Fruit fly (Drosophila melanogaster) whole organism, larva: ENCODE results near the gene twe.

Experiments used
- noc ChIP-seq: fragments of 200-800 bp; sonication (Bioruptor generic); optimal IDR thresholded peaks from 3 replicates; lab custom pipeline; 2019; ENCODE audit warnings: missing biosample characterization, mild to moderate bottlenecking, missing genetic modification characterization, moderate library complexity

Gene twe

DNA sequence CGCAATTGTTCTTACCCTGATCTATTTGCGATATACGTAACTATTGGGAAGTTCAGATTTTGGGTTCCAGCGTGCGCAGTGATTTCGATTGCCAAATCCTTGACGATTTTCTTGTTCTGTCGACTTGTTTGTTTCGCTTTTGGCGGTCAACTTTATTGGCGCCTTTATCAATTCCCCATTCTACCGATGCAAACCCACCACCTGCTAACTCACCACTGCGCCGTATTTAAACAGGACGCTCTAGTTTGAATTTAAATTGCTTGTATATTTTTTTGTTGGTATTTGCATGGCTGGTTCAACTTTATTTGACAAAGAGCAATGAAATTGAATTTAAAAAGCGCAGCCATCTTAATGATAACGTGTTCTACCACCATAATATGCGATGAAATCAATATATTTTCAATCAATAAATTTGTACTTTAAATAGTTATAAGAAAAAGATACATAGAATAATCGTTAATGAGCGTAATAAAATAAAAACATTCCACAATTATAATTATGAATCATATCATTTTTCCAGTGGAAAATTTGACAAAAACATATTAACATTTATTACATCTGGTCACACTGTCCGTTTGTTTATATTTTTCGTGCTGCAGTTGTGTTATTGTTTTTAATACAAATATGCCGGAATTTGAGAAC is at the start of gene twe, which contains the start of gene CG4935:
Gene twe (minus strand): TSS at position 302 of the 642 bp plus-strand sequence.
Gene CG4935 (plus strand): TSS at position 566 of the 642 bp plus-strand sequence.
- TF ChIP-seq noc (tag; lab: Kevin White, UChicago): no peak

DNA sequence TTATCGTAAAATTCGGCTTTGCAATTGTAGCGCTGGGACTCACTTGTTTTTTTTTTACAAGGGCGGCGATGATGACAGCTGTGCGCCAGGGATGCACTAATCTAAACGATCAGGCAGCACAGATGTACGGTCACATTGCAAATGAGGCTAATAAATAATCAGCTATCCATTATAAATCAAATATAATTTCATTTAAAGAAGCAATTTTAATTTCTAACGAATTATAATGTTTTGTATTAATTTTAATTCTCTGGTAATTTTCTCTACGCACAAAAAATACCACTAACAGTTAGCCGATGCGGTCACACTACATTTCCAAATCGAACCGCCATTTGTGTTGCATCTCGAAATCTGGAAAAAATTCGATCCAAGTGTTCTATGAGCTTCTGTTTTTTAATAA is 49.0 kb upstream of the twe start, which contains the start of the genes cni and fzy:
Gene cni (minus strand): TSS at position 79 of the 400 bp plus-strand sequence.
Gene fzy (plus strand): TSS at position 309 of the 400 bp plus-strand sequence.
- TF ChIP-seq noc (tag; lab: Kevin White, UChicago): no peak

DNA sequence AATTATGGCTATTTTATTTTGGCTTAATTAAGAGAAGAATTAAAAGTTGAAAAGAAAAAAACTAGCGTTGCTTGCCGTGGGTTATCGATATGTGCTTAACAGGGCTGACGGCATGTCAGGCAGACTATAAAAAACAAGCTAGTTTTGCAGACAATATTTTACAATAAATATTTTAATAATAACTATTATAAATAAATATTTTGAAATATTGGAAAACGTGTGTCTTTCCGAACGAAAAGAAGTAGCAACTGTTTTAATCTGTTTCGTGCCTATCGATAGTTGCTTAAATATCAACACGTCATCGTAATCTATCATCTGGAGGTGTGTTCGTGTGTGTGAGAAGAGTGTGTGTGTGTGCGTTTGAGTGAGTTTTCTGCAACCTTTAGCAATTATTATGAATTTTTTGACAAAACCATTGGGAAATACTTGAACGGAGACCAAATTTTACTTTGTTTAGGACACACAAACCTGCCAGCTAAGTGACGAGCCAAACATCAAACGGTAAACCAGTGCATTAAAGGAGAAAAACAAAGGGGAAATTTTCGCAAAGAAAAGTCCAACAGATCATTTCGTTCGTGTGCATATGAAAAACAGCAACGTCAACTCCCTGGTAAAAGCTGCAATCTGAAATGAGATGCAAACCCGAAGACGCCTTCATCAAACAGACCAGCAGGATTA is 45.5 kb upstream of the twe start, which contains the start of the genes CG5861 and Syx5:
Gene CG5861 (minus strand): TSS at position 273 of the 678 bp plus-strand sequence.
Gene Syx5 (plus strand): TSS at position 321 of the 678 bp plus-strand sequence.
- peak; percentile 74 for TF ChIP-seq noc (tag; lab: Kevin White, UChicago)

DNA sequence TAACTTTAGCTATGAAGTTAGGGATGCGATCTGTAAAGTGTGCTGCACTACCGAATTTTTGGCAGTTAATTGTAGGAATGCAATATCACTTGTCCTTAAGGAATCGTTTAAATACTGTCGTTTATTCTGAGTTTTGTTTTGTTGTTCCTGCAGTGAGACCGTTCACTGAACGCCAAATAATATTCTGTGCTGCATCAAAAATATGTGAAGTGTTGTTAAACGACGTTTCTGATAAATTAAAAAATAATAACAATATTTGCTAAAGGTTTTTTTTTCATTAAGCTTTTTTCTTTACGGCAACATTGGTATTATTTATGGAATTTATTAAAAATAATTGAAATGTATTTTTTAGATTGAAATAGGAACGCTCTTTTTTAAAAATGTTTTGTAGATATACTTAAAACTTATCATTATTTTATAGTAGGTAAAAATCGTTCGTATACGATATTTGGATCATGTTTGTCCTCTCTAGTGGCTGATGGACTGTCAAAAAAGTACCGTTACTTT is 41.1 kb upstream of the twe start, which contains the start of gene GMF:
Gene GMF (minus strand): TSS at position 182 of the 507 bp plus-strand sequence.
- peak; percentile 44 for TF ChIP-seq noc (tag; lab: Kevin White, UChicago)

DNA sequence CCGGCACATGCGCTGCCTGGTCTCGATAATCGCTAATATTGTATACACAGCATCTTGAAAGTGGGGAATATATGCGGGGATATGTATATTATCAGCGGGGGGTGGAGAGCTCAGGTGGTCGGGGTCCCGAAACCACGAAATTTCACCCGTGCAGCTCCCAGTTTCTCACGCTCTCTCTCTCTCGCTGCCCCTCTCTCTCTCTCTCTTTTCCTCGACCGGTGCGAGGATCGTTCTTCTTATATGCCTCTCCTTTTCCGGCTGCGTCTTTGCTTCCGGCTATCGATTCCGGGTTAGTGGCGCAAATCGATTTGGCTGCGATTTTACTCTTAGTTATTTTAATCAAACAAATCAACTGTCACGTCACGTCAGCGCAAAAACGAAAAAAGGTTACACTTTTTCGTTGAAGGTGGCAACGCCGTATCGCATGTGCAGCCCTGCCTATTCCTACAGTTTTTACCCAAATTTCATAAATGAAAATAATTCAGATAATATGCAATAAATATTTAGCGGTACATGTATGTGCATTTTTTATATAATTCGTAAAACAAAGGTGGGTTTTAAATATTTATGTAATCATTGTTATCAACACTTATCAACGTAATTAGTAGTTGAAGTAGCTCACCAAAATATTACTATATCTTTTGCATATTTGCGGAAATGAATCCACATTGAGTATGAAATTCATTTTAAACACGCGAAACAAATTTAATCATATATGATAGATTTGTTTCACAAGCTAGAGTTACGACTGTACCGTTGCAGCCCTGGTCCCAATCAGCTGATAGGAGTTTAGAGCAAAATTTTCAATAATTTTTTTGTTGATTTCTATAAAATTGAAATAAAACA is 38.0 kb upstream of the twe start, which contains the start of the genes heix and CG17328:
Gene heix (minus strand): TSS at position 393 of the 846 bp plus-strand sequence.
Gene CG17328 (plus strand): TSS at position 478 of the 846 bp plus-strand sequence.
- TF ChIP-seq noc (tag; lab: Kevin White, UChicago): no peak

DNA sequence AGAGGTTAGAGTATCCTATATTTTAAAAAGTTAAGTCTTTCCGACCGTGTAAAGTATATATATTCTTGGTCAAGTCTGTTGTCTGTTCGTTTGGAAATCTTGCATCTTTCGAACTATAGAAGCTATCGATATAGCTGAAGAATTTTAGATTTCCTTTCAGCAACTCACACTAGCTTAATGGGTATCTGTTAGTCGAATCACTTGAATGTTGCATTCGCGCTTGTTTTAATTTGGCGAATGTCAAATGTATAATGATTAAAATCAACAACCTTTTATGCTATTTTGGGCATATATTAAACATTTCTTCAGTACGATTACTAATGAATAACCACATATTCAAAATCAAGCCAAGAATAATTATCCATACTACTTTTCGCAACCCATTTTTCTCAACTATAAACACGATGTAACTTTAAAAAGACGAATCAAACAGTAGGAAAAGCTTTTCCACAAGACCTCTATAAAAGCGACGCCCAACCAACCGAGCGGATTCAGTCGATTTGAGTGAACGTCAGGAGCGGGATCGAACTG is 32.1 kb upstream of the twe start, which contains the start of gene Cyp303a1:
Gene Cyp303a1 (plus strand): TSS at position 481 of the 531 bp plus-strand sequence.
- TF ChIP-seq noc (tag; lab: Kevin White, UChicago): no peak

DNA sequence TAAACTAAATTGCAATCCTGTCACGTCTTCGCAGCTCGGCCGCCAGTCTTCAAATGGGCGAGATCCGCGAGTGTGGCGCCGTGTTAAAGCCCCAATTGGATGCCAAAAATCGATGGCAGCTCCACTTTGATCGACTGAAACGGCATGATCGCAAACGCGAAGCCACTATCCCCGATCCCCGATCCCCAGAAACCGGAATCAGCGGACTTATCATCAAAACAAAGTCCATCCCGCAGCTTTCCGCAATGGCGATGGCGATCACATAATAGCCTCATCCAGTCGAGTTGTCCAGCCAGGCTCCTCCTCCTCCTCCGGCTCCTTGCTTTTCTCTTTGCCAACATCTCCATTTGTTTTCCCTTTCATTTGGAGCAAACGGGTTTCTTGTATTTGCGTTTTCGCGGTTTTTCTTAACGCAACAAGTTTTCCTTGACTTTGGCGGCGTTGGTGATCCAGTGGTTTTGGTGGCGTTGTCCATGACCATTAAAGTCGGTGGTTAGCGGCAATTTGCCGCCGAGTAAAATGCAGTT is 31.4 kb upstream of the twe start, which contains the start of gene CG13258:
Gene CG13258 (minus strand): TSS at position 51 of the 527 bp plus-strand sequence.
- TF ChIP-seq noc (tag; lab: Kevin White, UChicago): no peak

DNA sequence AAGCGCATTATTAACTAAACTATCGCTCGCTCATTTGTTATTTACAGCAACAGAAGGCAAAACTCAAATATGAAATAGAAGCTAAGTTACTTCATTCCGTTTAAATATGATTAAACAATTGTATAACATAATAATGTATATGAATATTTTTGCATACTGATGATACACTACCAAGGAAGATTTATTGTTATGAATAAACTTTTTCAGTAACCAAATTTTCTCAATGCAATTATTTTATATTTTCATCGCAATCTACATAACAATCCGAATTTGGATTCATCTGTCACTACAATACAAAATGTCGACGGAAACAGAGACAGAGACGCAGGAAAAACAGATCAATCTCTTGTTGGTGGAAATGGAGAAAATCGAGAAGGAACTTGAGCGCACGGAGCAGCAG is 29.3 kb upstream of the twe start, which contains the start of gene CG17329:
Gene CG17329 (plus strand): TSS at position 301 of the 400 bp plus-strand sequence.
- no peak for TF ChIP-seq noc (tag; lab: Kevin White, UChicago)

DNA sequence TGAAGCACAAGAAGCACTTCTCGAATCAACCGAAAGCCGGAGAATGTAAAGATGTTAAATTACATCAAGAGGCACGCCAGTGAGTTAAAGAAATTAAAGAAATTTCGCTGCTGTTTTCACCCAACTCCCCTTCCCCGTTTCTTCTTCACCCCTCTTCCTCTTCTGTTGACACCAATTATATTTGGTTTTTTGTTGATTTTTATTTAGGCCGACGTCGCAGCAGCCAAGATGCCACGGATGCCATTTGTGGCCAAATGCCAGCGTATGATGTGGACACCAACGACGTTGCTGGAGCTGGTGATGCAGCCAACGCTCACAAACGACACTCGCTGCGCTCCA is 26.7 kb upstream of the twe start:
- no peak for TF ChIP-seq noc (tag; lab: Kevin White, UChicago)

DNA sequence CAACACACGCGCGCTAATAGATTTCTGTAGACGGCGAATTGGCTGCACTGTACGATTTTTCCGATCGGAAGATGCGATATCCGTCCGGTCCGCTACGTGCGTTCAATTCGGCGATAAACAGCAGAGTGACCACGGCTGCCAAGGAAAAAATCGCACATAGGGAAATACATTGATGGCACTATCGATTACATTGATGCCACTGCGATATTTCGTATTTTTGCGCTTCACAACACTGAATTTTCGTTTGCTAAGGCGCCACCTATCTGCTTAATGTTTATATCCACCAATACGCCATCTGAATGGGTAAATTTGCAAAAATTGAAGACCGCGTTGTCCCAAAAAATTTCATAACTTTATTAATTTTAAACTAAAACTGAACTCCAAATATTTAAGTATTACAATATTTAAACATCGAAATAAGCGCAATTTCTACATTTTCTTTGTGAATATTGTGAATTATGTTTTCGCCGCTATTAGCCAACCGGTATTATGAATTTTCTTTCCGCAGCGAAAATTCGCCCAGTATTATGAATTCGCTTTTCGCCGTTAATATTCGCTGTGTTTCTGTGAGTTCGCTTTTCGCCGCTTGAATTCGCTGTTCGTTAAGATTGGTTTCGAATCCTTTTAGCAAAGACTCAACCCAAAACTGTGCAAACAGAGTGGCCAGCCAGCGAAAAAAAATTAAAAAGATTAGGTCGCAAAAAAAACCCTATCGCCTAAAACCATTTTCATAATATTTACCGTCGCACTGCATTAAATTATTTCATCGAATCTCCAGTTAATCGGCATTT is 26.1 kb upstream of the twe start, which contains the start of the genes crp and pkaap:
Gene crp (minus strand): TSS at position 129 of the 791 bp plus-strand sequence.
Gene pkaap (plus strand): TSS at position 689 of the 791 bp plus-strand sequence.
- TF ChIP-seq noc (tag; lab: Kevin White, UChicago): no peak

DNA sequence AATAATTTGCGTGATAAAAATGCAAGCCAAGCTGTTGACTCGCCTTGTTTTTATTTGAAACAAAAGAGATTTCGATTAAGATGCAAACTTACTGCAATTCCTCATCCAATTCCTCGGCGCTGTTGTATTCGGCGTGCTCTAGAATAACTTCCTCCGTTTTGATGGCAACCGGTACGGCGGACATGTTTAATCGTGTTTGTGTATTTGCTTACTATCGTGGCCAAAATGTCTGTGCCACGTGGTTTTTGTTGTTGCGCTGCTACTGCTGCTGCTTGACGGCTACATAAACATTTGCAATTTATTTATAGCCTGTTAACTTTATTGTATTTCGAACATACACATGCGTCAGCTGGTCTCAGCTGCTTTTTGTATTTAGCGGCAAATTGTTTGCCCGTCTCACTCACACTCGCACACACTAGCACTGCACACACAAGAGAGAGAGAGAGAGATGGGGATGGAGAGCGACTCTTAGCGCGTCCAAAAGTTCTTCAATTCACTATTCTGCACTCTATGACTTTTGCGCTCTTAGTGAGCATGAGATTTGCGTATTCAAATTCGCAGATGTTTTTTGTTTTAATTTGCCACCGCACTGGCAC is 25.4 kb upstream of the twe start:
- no peak for TF ChIP-seq noc (tag; lab: Kevin White, UChicago)

DNA sequence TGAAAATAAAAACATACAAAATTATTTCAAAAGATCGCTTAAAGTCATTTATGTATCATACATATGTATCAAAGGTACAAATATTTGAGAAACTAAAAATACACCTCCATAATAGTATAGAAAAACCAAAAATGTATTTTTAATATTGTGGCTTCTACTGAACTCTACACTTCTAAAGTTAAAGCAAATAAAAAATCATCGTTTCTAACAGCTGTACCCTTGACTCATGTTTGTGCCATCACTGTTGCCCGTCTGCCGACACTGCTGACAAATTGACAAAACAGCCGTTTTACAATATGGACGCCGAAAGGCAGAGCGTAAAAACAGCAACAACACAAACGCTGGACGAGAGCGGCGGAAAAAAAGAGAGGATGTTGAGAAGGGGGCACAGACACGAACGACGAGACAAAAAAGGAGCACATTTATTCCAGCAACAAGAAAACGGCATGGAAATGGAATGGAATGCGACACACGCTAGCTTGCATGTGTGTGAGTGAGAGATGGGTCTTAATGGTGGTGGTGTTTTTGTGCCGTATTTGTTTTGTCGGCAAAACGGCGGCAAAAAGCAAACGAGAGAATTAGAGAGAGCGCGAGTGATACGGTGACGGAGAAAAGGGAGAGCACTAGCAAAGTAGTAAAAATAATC is 24.8 kb upstream of the twe start:
- TF ChIP-seq noc (tag; lab: Kevin White, UChicago): peak; percentile 83
